Fruit fly (Drosophila melanogaster): ENCODE results near the gene CG3021.

The CG3021 gene

DNA sequence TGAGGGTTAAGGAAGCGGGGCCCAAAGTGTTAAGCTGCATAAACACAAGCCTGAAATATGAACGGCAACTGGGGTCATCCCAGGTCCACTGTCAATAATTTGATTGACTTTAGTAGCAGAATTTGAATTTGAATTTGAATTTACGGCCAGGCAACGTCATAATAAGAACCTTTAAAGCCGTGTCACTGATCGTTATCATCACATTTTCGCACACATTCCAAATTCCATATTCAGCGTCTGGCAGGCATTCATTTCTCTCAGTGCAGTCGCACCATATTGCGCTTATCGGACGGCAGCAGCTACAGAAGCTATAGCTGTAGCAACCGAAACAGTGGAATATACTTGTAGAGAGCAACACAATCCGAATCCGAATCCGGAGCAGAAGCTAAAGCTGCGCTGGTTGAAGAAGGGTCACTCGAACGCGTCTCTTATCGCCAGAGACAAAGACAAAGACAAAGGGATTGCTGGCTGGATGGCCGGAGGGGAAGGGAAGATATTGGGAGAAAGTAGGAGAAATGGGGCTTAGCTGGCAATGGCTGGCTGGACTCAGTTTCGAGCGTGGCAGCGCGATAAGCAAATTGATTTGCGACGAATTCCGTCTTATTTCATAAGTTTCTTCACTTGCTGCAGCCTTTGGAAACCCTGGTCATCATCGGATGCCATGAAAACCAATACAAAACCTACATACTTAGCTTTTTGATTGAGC is 26.2 kb downstream of the CG3021 start (continued):
- TF ChIP-seq hb (GFP tag; IDR thresholded peaks at IDR 0.05; ENCODE audit: partially characterized antibody) = no peak
- TF ChIP-seq Dp (GFP tag; optimal IDR thresholded peaks at IDR 0.05) = no peak
- no peak for TF ChIP-seq Opbp (GFP tag; IDR thresholded peaks at IDR 0.05; ENCODE audit: partially characterized antibody)
- TF ChIP-seq CG10979 (tag; optimal IDR thresholded peaks at IDR 0.05) = peak; percentile 65
- no peak for TF ChIP-seq CG9215 (GFP tag; IDR thresholded peaks at IDR 0.05)
- no peak for TF ChIP-seq Lpt (GFP tag; optimal IDR thresholded peaks at IDR 0.05)
- no peak for TF ChIP-seq knrl (GFP tag; IDR thresholded peaks at IDR 0.05; ENCODE audit: partially characterized antibody)
- peak; percentile 51 for TF ChIP-seq Oli (tag; optimal IDR thresholded peaks at IDR 0.05)
- no peak for TF ChIP-seq CG9437 (GFP tag; optimal IDR thresholded peaks at IDR 0.05)
- TF ChIP-seq CG2889 (GFP tag; IDR thresholded peaks at IDR 0.05) = no peak
- TF ChIP-seq bowl (GFP tag; IDR thresholded peaks at IDR 0.05) = no peak
- no peak for TF ChIP-seq CG18011 (GFP tag; optimal IDR thresholded peaks at IDR 0.05)
- TF ChIP-seq CG1832 (GFP tag; optimal IDR thresholded peaks at IDR 0.05) = no peak
- peak; percentile 34 for TF ChIP-seq bcd (GFP tag; optimal IDR thresholded peaks at IDR 0.05)
- peak; percentile 37 for TF ChIP-seq CG2120 (GFP tag; optimal IDR thresholded peaks at IDR 0.05)
- no peak for TF ChIP-seq fu2 (GFP tag; optimal IDR thresholded peaks at IDR 0.05)
- TF ChIP-seq slou (GFP tag; optimal IDR thresholded peaks at IDR 0.05) = no peak
- no peak for TF ChIP-seq CG10654 (GFP tag; optimal IDR thresholded peaks at IDR 0.05)
- no peak for TF ChIP-seq esg (GFP tag; conservative IDR thresholded peaks at IDR 0.05)
- no peak for TF ChIP-seq Ravus (GFP tag; IDR thresholded peaks at IDR 0.05)
- no peak for TF ChIP-seq CG31224 (GFP tag; IDR thresholded peaks at IDR 0.05)
- no peak for TF ChIP-seq inv (GFP tag; IDR thresholded peaks at IDR 0.05; ENCODE audit: partially characterized antibody)
- peak; percentile 22; the same call in 1 of the 3 replicates for TF ChIP-seq ase (GFP tag; IDR thresholded peaks at IDR 0.05)
- TF ChIP-seq CG11695 (GFP tag; IDR thresholded peaks at IDR 0.05) = 0 out of 3 replicates have a peak, but pooled peaks have one; percentile 30
- TF ChIP-seq dimm (GFP tag; IDR thresholded peaks at IDR 0.05) = no peak
- TF ChIP-seq chm (GFP tag; IDR thresholded peaks at IDR 0.05) = no peak
- no peak for TF ChIP-seq luna (GFP tag; optimal IDR thresholded peaks at IDR 0.05)
- no peak for TF ChIP-seq pzg (GFP tag; optimal IDR thresholded peaks at IDR 0.05)
- TF ChIP-seq CG30020 (tag; optimal IDR thresholded peaks at IDR 0.05) = no peak
- TF ChIP-seq CG9876 (GFP tag; optimal IDR thresholded peaks at IDR 0.05) = no peak
- peak; percentile 27 for TF ChIP-seq nmo (GFP tag; optimal IDR thresholded peaks at IDR 0.05)
- TF ChIP-seq CG6654 (GFP tag; optimal IDR thresholded peaks at IDR 0.05) = peak; percentile 9
- no peak for TF ChIP-seq Doc3 (GFP tag; IDR thresholded peaks at IDR 0.05; ENCODE audit: partially characterized antibody)
- no peak for TF ChIP-seq unc-4 (GFP tag; IDR thresholded peaks at IDR 0.05; ENCODE audit: partially characterized antibody)
- TF ChIP-seq CG17829 (tag; optimal IDR thresholded peaks at IDR 0.05) = peak; percentile 29
- TF ChIP-seq CG12219 (GFP tag; optimal IDR thresholded peaks at IDR 0.05) = peak; percentile 50
- peak; percentile 93 for TF ChIP-seq Ets65A (GFP tag)
- peak; percentile 11 for TF ChIP-seq Dad (GFP tag; optimal IDR thresholded peaks at IDR 0.05)
- TF ChIP-seq insv (GFP tag; optimal IDR thresholded peaks at IDR 0.05) = no peak
- no peak for TF ChIP-seq CG4404 (GFP tag; IDR thresholded peaks at IDR 0.05)
- TF ChIP-seq ind (GFP tag; optimal IDR thresholded peaks at IDR 0.05) = peak; percentile 51
- peak; percentile 88 for TF ChIP-seq Med (GFP tag)
- no peak for TF ChIP-seq mld (GFP tag; IDR thresholded peaks at IDR 0.05; ENCODE audit: partially characterized antibody)
- no peak for TF ChIP-seq Dip2 (GFP tag; IDR thresholded peaks at IDR 0.05)
- TF ChIP-seq CG17568 (GFP tag; optimal IDR thresholded peaks at IDR 0.05) = no peak
- no peak for TF ChIP-seq maf-S (GFP tag; optimal IDR thresholded peaks at IDR 0.05)
- TF ChIP-seq CG1233 (GFP tag; optimal IDR thresholded peaks at IDR 0.05) = peak; percentile 20
- no peak for TF ChIP-seq CG10274 (GFP tag; optimal IDR thresholded peaks at IDR 0.05)
- TF ChIP-seq Abd-B (GFP tag; optimal IDR thresholded peaks at IDR 0.05) = peak; percentile 34
- no peak for TF ChIP-seq Dll (GFP tag; IDR thresholded peaks at IDR 0.05; ENCODE audit: partially characterized antibody)
